Worm (Caenorhabditis elegans): ENCODE data around the gene tasp-1.

Gene tasp-1

ce11 chrIII:10739902-10740301 lies 19.2 kb upstream of the tasp-1 start (continued):
- TF ChIP-seq ces-1 (GFP tag; optimal IDR thresholded peaks at IDR 0.05) = no peak
- no peak for TF ChIP-seq mxl-2 (GFP tag; conservative IDR thresholded peaks at IDR 0.05)
- TF ChIP-seq R02D3.7 (tag; optimal IDR thresholded peaks at IDR 0.05) = no peak
- peak; percentile 74 for TF ChIP-seq lin-38 (GFP tag; IDR thresholded peaks at IDR 0.05)
- no peak for TF ChIP-seq nhr-41 (GFP tag; IDR thresholded peaks at IDR 0.05)
- no peak for TF ChIP-seq duxl-1 (tag; optimal IDR thresholded peaks at IDR 0.05; ENCODE audit: poor library complexity)
- peak; percentile 12 for TF ChIP-seq mxl-3 (GFP tag; optimal IDR thresholded peaks at IDR 0.05)
- TF ChIP-seq ztf-7 (tag; optimal IDR thresholded peaks at IDR 0.05) = no peak
- 0 out of 2 replicates have a peak, but pooled peaks have one; percentile 41 for TF ChIP-seq hmg-1.1 (GFP tag; IDR thresholded peaks at IDR 0.05)
- TF ChIP-seq hlh-30 (tag; optimal IDR thresholded peaks at IDR 0.05; ENCODE audit: insufficient read depth) = peak; percentile 69
- no peak for TF ChIP-seq F44E2.7 (GFP tag; IDR thresholded peaks at IDR 0.05)
- no peak for TF ChIP-seq ZK546.5 (tag; optimal IDR thresholded peaks at IDR 0.05)
- TF ChIP-seq T20F7.1 (GFP tag; optimal IDR thresholded peaks at IDR 0.05) = no peak
- no peak for TF ChIP-seq ceh-82 (tag; optimal IDR thresholded peaks at IDR 0.05)
- peak; percentile 13 for TF ChIP-seq pqm-1 (tag; optimal IDR thresholded peaks at IDR 0.05)
- no peak for TF ChIP-seq dmd-9 (GFP tag; IDR thresholded peaks at IDR 0.05)
- peak in 1 of 2 experiments; percentile 48 for TF ChIP-seq hif-1 (tag; optimal IDR thresholded peaks at IDR 0.05)
- TF ChIP-seq ZK337.2 (GFP tag; IDR thresholded peaks at IDR 0.05) = no peak
- no peak for TF ChIP-seq lin-39 (tag; optimal IDR thresholded peaks at IDR 0.05)
- no peak for TF ChIP-seq Y105C5A.15 (GFP tag; IDR thresholded peaks at IDR 0.05)
- peak; percentile 58 for TF ChIP-seq mep-1 (tag; optimal IDR thresholded peaks at IDR 0.05)
- no peak for TF ChIP-seq unc-39 (tag; optimal IDR thresholded peaks at IDR 0.05)
- TF ChIP-seq nhr-111 (GFP tag; optimal IDR thresholded peaks at IDR 0.05) = no peak
- TF ChIP-seq nhr-6 (tag; optimal IDR thresholded peaks at IDR 0.05) = peak; percentile 39
- TF ChIP-seq Y48G9A.11 (GFP tag; IDR thresholded peaks at IDR 0.05) = no peak
- no peak for TF ChIP-seq Y5F2A.4 (GFP tag; optimal IDR thresholded peaks at IDR 0.05)
- no peak for TF ChIP-seq saeg-2 (GFP tag; IDR thresholded peaks at IDR 0.05)

- TF ChIP-seq nhr-41 (GFP tag; IDR thresholded peaks at IDR 0.05) (no peak), mxl-2 (GFP tag; conservative IDR thresholded peaks at IDR 0.05) (no peak), nhr-42 (GFP tag; IDR thresholded peaks at IDR 0.05) (0 out of 2 replicates have a peak, but pooled peaks have one; percentile 48), pha-4 (GFP tag; IDR thresholded peaks at IDR 0.05) (0 out of 2 replicates have a peak, but pooled peaks have one; percentile 12), pha-4 (tag; optimal IDR thresholded peaks at IDR 0.05) (no peak), egl-27 (tag; optimal IDR thresholded peaks at IDR 0.05) (no peak), R02D3.7 (tag; optimal IDR thresholded peaks at IDR 0.05) (no peak), madf-5 (GFP tag; IDR thresholded peaks at IDR 0.05) (no peak), ceh-44 (GFP tag; IDR thresholded peaks at IDR 0.05) (no peak), Y75B8A.6 (GFP tag; IDR thresholded peaks at IDR 0.05) (0 out of 2 replicates have a peak, but pooled peaks have one; percentile 39), nhr-6 (tag; optimal IDR thresholded peaks at IDR 0.05) (no peak), Y5F2A.4 (GFP tag; optimal IDR thresholded peaks at IDR 0.05) (no peak), tra-1 (GFP tag; IDR thresholded peaks at IDR 0.05) (no peak), php-3 (GFP tag; IDR thresholded peaks at IDR 0.05) (no peak), F49E8.2 (tag; optimal IDR thresholded peaks at IDR 0.05; ENCODE audit: borderline replicate concordance) (peak; percentile 8), skn-1 (tag; optimal IDR thresholded peaks at IDR 0.05) (no peak), spr-3 (GFP tag; optimal IDR thresholded peaks at IDR 0.05) (no peak), nhr-11 (tag; optimal IDR thresholded peaks at IDR 0.05) (no peak), mes-2 (tag; optimal IDR thresholded peaks at IDR 0.05; ENCODE audit: poor library complexity, severe bottlenecking) (no peak), aha-1 (tag) (no peak), ama-1 (optimal IDR thresholded peaks at IDR 0.05) (peak; percentile 41), lin-38 (GFP tag; IDR thresholded peaks at IDR 0.05) (peak; percentile 63), lim-7 (GFP tag; IDR thresholded peaks at IDR 0.05) (0 out of 2 replicates have a peak, but pooled peaks have one; percentile 5), F37D6.2 (tag; optimal IDR thresholded peaks at IDR 0.05) (no peak), ces-1 (GFP tag; optimal IDR thresholded peaks at IDR 0.05) (no peak), zfp-2 (tag; optimal IDR thresholded peaks at IDR 0.05) (no peak), hlh-30 (tag; optimal IDR thresholded peaks at IDR 0.05; ENCODE audit: insufficient read depth) (no peak), arid-1 (GFP tag; conservative IDR thresholded peaks at IDR 0.05) (no peak), dmd-9 (GFP tag; IDR thresholded peaks at IDR 0.05) (no peak), F10B5.3 (tag; optimal IDR thresholded peaks at IDR 0.05) (no peak), F44E2.7 (GFP tag; IDR thresholded peaks at IDR 0.05) (no peak), snpc-4 (tag; optimal IDR thresholded peaks at IDR 0.05) (no peak)
These were observed 18.6 kb upstream of the tasp-1 start, which contains the start of gene K01G5.8 for ce11 chrIII:10740518-10740917. Gene K01G5.8, minus strand, starts transcription at chrIII:10740772.
